Worm (Caenorhabditis elegans): ENCODE data around the gene htz-1.
A peak's percentile ranks its signal among the peaks of the same experiment; 100 is the strongest.

Gene htz-1

ce11 chrIV:4399418-4400136 lies 46.4 kb upstream of the htz-1 start (continued):
- no peak for TF ChIP-seq K11D2.4 (GFP tag; IDR thresholded peaks at IDR 0.05)
- TF ChIP-seq nhr-90 (tag; optimal IDR thresholded peaks at IDR 0.05) = no peak
- TF ChIP-seq egrh-3 (GFP tag; IDR thresholded peaks at IDR 0.05) = peak; percentile 85
- TF ChIP-seq akir-1 (GFP tag; optimal IDR thresholded peaks at IDR 0.05) = no peak
- no peak for TF ChIP-seq aptf-2 (GFP tag; conservative IDR thresholded peaks at IDR 0.05)

ce11 chrIV:4400350-4401326 lies 45.4 kb upstream of the htz-1 start, which contains the start of gene Y24D9A.6:
Y24D9A.6 (minus strand) TSS chrIV:4400400.
- TF ChIP-seq zim-3 (tag; optimal IDR thresholded peaks at IDR 0.05) (no peak), F37B4.10 (GFP tag; IDR thresholded peaks at IDR 0.05) (no peak), akir-1 (GFP tag; optimal IDR thresholded peaks at IDR 0.05) (no peak), ztf-22 (GFP tag; optimal IDR thresholded peaks at IDR 0.05) (no peak), ztf-26 (tag; optimal IDR thresholded peaks at IDR 0.05) (peak; percentile 91), bed-2 (GFP tag; IDR thresholded peaks at IDR 0.05) (no peak), let-526 (GFP tag; IDR thresholded peaks at IDR 0.05) (no peak), ztf-25 (GFP tag; IDR thresholded peaks at IDR 0.05) (no peak), egl-18 (GFP tag; IDR thresholded peaks at IDR 0.05) (no peak), mes-4 (tag; optimal IDR thresholded peaks at IDR 0.05) (no peak), ekl-4 (GFP tag; IDR thresholded peaks at IDR 0.05) (no peak), Y95B8A.8 (GFP tag; IDR thresholded peaks at IDR 0.05) (no peak), ccch-3 (GFP tag; optimal IDR thresholded peaks at IDR 0.05) (no peak), F57A8.1 (GFP tag; optimal IDR thresholded peaks at IDR 0.05) (no peak), snpc-1.3 (tag; optimal IDR thresholded peaks at IDR 0.05; ENCODE audit: insufficient read depth) (no peak), cebp-1 (GFP tag; IDR thresholded peaks at IDR 0.05) (no peak), cebp-1 (tag; optimal IDR thresholded peaks at IDR 0.05) (peak; percentile 43), chd-7 (tag; optimal IDR thresholded peaks at IDR 0.05) (peak; percentile 60), ceh-27 (GFP tag; optimal IDR thresholded peaks at IDR 0.05) (peak; percentile 68), rec-8 (tag; optimal IDR thresholded peaks at IDR 0.05) (no peak), nfya-2 (GFP tag; IDR thresholded peaks at IDR 0.05) (no peak), C06A6.2 (GFP tag; conservative IDR thresholded peaks at IDR 0.05) (peak; percentile 73), rpc-1 (optimal IDR thresholded peaks at IDR 0.05) (no peak), rpc-1 (tag; optimal IDR thresholded peaks at IDR 0.05) (no peak), mel-28 (tag; optimal IDR thresholded peaks at IDR 0.05; ENCODE audit: borderline replicate concordance) (no peak), lin-40 (tag; optimal IDR thresholded peaks at IDR 0.05) (peak; percentile 73), atf-7 (tag; optimal IDR thresholded peaks at IDR 0.05) (no peak), madf-6 (GFP tag; IDR thresholded peaks at IDR 0.05) (peak; percentile 19; the same call in 1 of the 2 replicates), sea-2 (GFP tag; IDR thresholded peaks at IDR 0.05) (no peak), pbrm-1 (GFP tag; IDR thresholded peaks at IDR 0.05) (0 out of 2 replicates have a peak, but pooled peaks have one; percentile 30), madf-3 (GFP tag; IDR thresholded peaks at IDR 0.05) (no peak), ceh-40 (GFP tag; IDR thresholded peaks at IDR 0.05) (no peak), somi-1 (GFP tag; optimal IDR thresholded peaks at IDR 0.05) (peak; percentile 84), athp-1 (tag; optimal IDR thresholded peaks at IDR 0.05) (peak; percentile 26), nfya-1 (tag; optimal IDR thresholded peaks at IDR 0.05; ENCODE audit: borderline replicate concordance, insufficient read depth) (no peak), aptf-3 (GFP tag; IDR thresholded peaks at IDR 0.05) (no peak), hlh-12 (tag; optimal IDR thresholded peaks at IDR 0.05) (no peak), mcd-1 (GFP tag; IDR thresholded peaks at IDR 0.05) (peak; percentile 60), K12H6.12 (tag; optimal IDR thresholded peaks at IDR 0.05) (no peak), hmg-1.2 (GFP tag; IDR thresholded peaks at IDR 0.05) (peak; percentile 63)
